Worm (Caenorhabditis elegans) whole organism, L2 larva: ENCODE results near the gene F07H5.7.

Experiments used
- C34F6.9 ChIP-seq: fragments of 150-350 bp; optimal IDR thresholded peaks from 2 replicates; lab custom pipeline; 2014; ENCODE audit warnings: missing biosample characterization, missing genetic modification characterization
- F13H6.1 ChIP-seq: sonication (generic microtip); optimal IDR thresholded peaks from 2 replicates; lab custom pipeline; 2016; ENCODE audit warnings: missing genetic modification characterization, missing compliant biosample characterization
- R02D3.7 ChIP-seq: fragments of 150-350 bp; optimal IDR thresholded peaks from 2 replicates; lab custom pipeline; 2014; ENCODE audit warnings: missing biosample characterization, missing genetic modification characterization
- Y55F3AM.14 ChIP-seq: fragments of 200-800 bp; sonication (Bioruptor generic); optimal IDR thresholded peaks from 2 replicates; lab custom pipeline; 2018; ENCODE audit warnings: mild to moderate bottlenecking, missing genetic modification characterization, missing compliant biosample characterization
- ZK546.5 ChIP-seq: sonication (generic microtip); optimal IDR thresholded peaks from 2 replicates; lab custom pipeline; 2017; ENCODE audit warnings: missing biosample characterization, missing genetic modification characterization
- alr-1 ChIP-seq: fragments of 150-350 bp; optimal IDR thresholded peaks from 2 replicates; lab custom pipeline; 2014; ENCODE audit warnings: missing biosample characterization, missing genetic modification characterization
- aly-2 ChIP-seq: fragments of 150-350 bp; optimal IDR thresholded peaks from 2 replicates; lab custom pipeline; 2014; ENCODE audit warnings: missing biosample characterization, missing genetic modification characterization
- ama-1 ChIP-seq: fragments of 150-350 bp; optimal IDR thresholded peaks from 2 replicates; lab custom pipeline; 2018; ENCODE audit warnings: inconsistent platforms
- blmp-1 ChIP-seq: sonication (generic microtip); optimal IDR thresholded peaks from 2 replicates; lab custom pipeline; 2017; ENCODE audit warnings: missing genetic modification characterization, mild to moderate bottlenecking, missing compliant biosample characterization, antibody characterized with exemption, moderate library complexity; ENCODE audit not compliant: insufficient read depth
- ceh-16 ChIP-seq: fragments of 150-350 bp; optimal IDR thresholded peaks from 2 replicates; lab custom pipeline; 2014; ENCODE audit warnings: missing biosample characterization, missing genetic modification characterization
- ceh-82 ChIP-seq: fragments of 150-350 bp; optimal IDR thresholded peaks from 2 replicates; lab custom pipeline; 2014; ENCODE audit warnings: missing biosample characterization, missing genetic modification characterization
- crh-2 ChIP-seq: sonication (generic microtip); optimal IDR thresholded peaks from 2 replicates; lab custom pipeline; 2017; ENCODE audit warnings: missing biosample characterization, missing genetic modification characterization
- dmd-4 ChIP-seq: sonication (generic microtip); optimal IDR thresholded peaks from 2 replicates; lab custom pipeline; 2017; ENCODE audit warnings: missing biosample characterization, missing genetic modification characterization
- egl-27 ChIP-seq: sonication (generic microtip); optimal IDR thresholded peaks from 3 replicates; lab custom pipeline; 2017; ENCODE audit warnings: missing biosample characterization, missing genetic modification reagents, missing genetic modification characterization
- elt-1 ChIP-seq: fragments of 150-350 bp; optimal IDR thresholded peaks from 2 replicates; lab custom pipeline; 2014; ENCODE audit warnings: missing biosample characterization, missing genetic modification characterization
- elt-3 ChIP-seq: sonication (generic microtip); optimal IDR thresholded peaks from 2 replicates; lab custom pipeline; 2017; ENCODE audit warnings: missing biosample characterization, missing genetic modification characterization
- fos-1 ChIP-seq: fragments of 150-350 bp; optimal IDR thresholded peaks from 2 replicates; lab custom pipeline; 2014; ENCODE audit warnings: missing biosample characterization, missing genetic modification characterization
- gmeb-1 ChIP-seq: fragments of 150-350 bp; optimal IDR thresholded peaks from 2 replicates; lab custom pipeline; 2014; ENCODE audit warnings: missing biosample characterization, missing genetic modification characterization
- lin-11 ChIP-seq: fragments of 150-350 bp; sonication (generic microtip); optimal IDR thresholded peaks from 2 replicates; lab custom pipeline; 2014; ENCODE audit warnings: missing biosample characterization, missing genetic modification characterization, inconsistent platforms, mixed read lengths
- lin-13 ChIP-seq: fragments of 150-350 bp; optimal IDR thresholded peaks from 2 replicates; lab custom pipeline; 2014; ENCODE audit warnings: missing biosample characterization, missing genetic modification reagents, missing genetic modification characterization
- lin-39 ChIP-seq: fragments of 150-350 bp; optimal IDR thresholded peaks from 2 replicates; lab custom pipeline; 2014; ENCODE audit warnings: missing biosample characterization, missing genetic modification reagents, missing genetic modification characterization
- lsy-2 ChIP-seq, 2 experiments: fragments of 150-350 bp in 1 of 2; sonication (generic microtip) in 1 of 2; optimal IDR thresholded peaks; 2 replicates each; lab custom pipeline; 2014 to 2017; ENCODE audit warnings: missing biosample characterization in 2 of 2, missing genetic modification characterization in 2 of 2
- mbf-1 ChIP-seq: sonication (generic microtip); optimal IDR thresholded peaks from 2 replicates; lab custom pipeline; 2017; ENCODE audit warnings: missing biosample characterization, missing genetic modification characterization
- mdl-1 ChIP-seq, 2 experiments: fragments of 150-350 bp in 1 of 2; sonication (generic microtip) in 1 of 2; optimal IDR thresholded peaks; 2 replicates each; lab custom pipeline; 2017; ENCODE audit warnings: missing biosample characterization in 2 of 2, missing genetic modification characterization in 2 of 2
- nhr-10 ChIP-seq: sonication (generic microtip); optimal IDR thresholded peaks from 2 replicates; lab custom pipeline; 2017; ENCODE audit warnings: missing biosample characterization, missing genetic modification characterization
- nhr-11 ChIP-seq: fragments of 150-350 bp; optimal IDR thresholded peaks from 2 replicates; lab custom pipeline; 2014; ENCODE audit warnings: missing biosample characterization, missing genetic modification characterization
- nhr-12 ChIP-seq: fragments of 150-350 bp; optimal IDR thresholded peaks from 2 replicates; lab custom pipeline; 2014; ENCODE audit warnings: missing biosample characterization, missing genetic modification characterization
- nhr-129 ChIP-seq: fragments of 150-350 bp; optimal IDR thresholded peaks from 2 replicates; lab custom pipeline; 2014; ENCODE audit warnings: missing biosample characterization, missing genetic modification characterization
- nhr-21 ChIP-seq: fragments of 150-350 bp; optimal IDR thresholded peaks from 2 replicates; lab custom pipeline; 2014; ENCODE audit warnings: missing biosample characterization, missing genetic modification characterization
- nhr-23 ChIP-seq: fragments of 150-350 bp; optimal IDR thresholded peaks from 2 replicates; lab custom pipeline; 2014; ENCODE audit warnings: missing biosample characterization, missing genetic modification reagents, missing genetic modification characterization
- nhr-237 ChIP-seq: fragments of 150-350 bp; optimal IDR thresholded peaks from 2 replicates; lab custom pipeline; 2014; ENCODE audit warnings: missing biosample characterization, missing genetic modification characterization
- nhr-25 ChIP-seq: fragments of 150-350 bp; sonication (generic microtip); optimal IDR thresholded peaks from 3 replicates; lab custom pipeline; 2014; ENCODE audit warnings: missing biosample characterization, missing genetic modification characterization
- nhr-6 ChIP-seq: fragments of 150-350 bp; optimal IDR thresholded peaks from 2 replicates; lab custom pipeline; 2014; ENCODE audit warnings: missing biosample characterization, missing genetic modification characterization
- nhr-77 ChIP-seq: fragments of 150-350 bp; optimal IDR thresholded peaks from 2 replicates; lab custom pipeline; 2014; ENCODE audit warnings: missing biosample characterization, missing genetic modification characterization
- peb-1 ChIP-seq: fragments of 150-350 bp; optimal IDR thresholded peaks from 2 replicates; lab custom pipeline; 2014; ENCODE audit warnings: missing biosample characterization, missing genetic modification characterization
- skn-1 ChIP-seq: sonication (generic microtip); optimal IDR thresholded peaks from 2 replicates; lab custom pipeline; 2017; ENCODE audit warnings: missing biosample characterization, missing genetic modification characterization
- sma-3 ChIP-seq: sonication (generic microtip); optimal IDR thresholded peaks from 2 replicates; lab custom pipeline; 2016; ENCODE audit warnings: missing genetic modification reagents, missing genetic modification characterization, missing compliant biosample characterization
- sma-9 ChIP-seq, 2 experiments: fragments of 150-350 bp in 1 of 2; sonication (generic microtip) in 1 of 2; optimal IDR thresholded peaks; 2 replicates each; lab custom pipeline; 2014 to 2016; ENCODE audit warnings: missing genetic modification characterization in 2 of 2, mild to moderate bottlenecking in 1 of 2, missing biosample characterization in 1 of 2, missing compliant biosample characterization in 1 of 2, missing genetic modification reagents in 1 of 2, moderate library complexity in 1 of 2
- snpc-4 ChIP-seq: fragments of 150-350 bp; optimal IDR thresholded peaks from 2 replicates; lab custom pipeline; 2014; ENCODE audit warnings: missing biosample characterization, missing genetic modification characterization
- unc-39 ChIP-seq: fragments of 150-350 bp; optimal IDR thresholded peaks from 2 replicates; lab custom pipeline; 2014; ENCODE audit warnings: missing biosample characterization, missing genetic modification characterization
- unc-55 ChIP-seq: fragments of 150-350 bp; sonication (generic microtip); optimal IDR thresholded peaks from 3 replicates; lab custom pipeline; 2014; ENCODE audit warnings: missing biosample characterization, missing genetic modification reagents, missing genetic modification characterization
- unc-62 ChIP-seq: fragments of 150-350 bp; optimal IDR thresholded peaks from 2 replicates; lab custom pipeline; 2014; ENCODE audit warnings: missing biosample characterization, missing genetic modification reagents, missing genetic modification characterization
- zag-1 ChIP-seq: fragments of 150-350 bp; optimal IDR thresholded peaks from 2 replicates; lab custom pipeline; 2014; ENCODE audit warnings: missing biosample characterization, missing genetic modification characterization
- ztf-1 ChIP-seq: fragments of 200-800 bp; sonication (Bioruptor generic); conservative IDR thresholded peaks from 2 replicates; pipeline ENCODE4 v1.3.6; 2022; ENCODE audit warnings: missing genetic modification characterization, missing compliant biosample characterization
- ztf-11 ChIP-seq: sonication (generic microtip); optimal IDR thresholded peaks from 2 replicates; lab custom pipeline; 2017; ENCODE audit warnings: missing biosample characterization, missing genetic modification characterization
- ztf-4 ChIP-seq: fragments of 150-350 bp; optimal IDR thresholded peaks from 2 replicates; lab custom pipeline; 2014; ENCODE audit warnings: missing biosample characterization, missing genetic modification characterization

F07H5.7 gene

DNA sequence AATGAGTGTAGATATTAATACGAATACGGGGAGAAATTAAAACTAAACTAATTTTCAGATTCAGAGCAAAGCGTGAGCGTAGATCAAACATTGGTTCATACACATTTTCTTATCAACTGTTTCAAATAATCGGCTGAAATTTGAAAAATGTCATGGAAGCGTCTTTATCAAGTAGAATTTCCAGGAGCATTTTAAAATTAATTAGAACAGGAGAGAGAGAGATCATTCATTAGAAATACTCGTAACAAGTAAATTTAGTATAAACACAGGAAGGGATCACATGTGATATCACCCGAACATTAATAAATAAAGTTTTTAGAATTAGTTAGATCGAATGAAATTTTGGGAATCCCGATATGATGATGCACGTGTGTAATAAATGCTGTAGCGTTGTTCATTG, 12.9 kb upstream of the F07H5.7 start, which contains the start of gene pho-13:
pho-13 (minus strand) TSS at position 101 of the 400 bp plus-strand sequence.
- TF ChIP-seq unc-39 (tag; lab: Kevin White, UChicago) (no peak), fos-1 (peak; percentile 23), peb-1 (tag; lab: Kevin White, UChicago) (no peak), F13H6.1 (no peak), dmd-4 (no peak), lin-11 (tag; lab: Kevin White, UChicago) (no peak)

DNA sequence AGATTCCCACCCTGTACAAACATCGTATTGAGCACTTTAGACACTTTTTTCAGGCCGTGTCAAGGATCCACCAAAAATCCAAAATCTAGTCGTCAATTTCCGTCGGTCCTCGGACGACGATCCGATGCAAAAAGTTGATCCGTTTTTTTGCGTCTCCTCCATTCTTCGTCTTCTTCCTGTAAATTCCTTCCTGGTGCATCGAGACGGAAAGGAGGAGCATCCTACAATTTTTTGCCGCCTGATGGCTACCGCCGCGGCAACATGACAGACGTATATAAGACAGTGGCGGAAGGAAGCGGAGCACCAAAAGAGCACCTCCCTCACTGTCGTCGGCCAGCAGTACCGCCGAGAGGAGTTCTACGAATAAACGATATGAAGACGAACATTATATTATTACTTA, 6.9 kb upstream of the F07H5.7 start, which contains the start of gene appg-2:
appg-2 (plus strand) TSS at position 301 of the 400 bp plus-strand sequence.
- TF ChIP-seq ztf-1 (GFP tag; lab: Robert Waterston, UW) (no peak), fos-1 (no peak), F13H6.1 (no peak), nhr-23 (tag; lab: Kevin White, UChicago) (no peak), ceh-16 (no peak), ceh-82 (no peak), nhr-237 (tag; lab: Kevin White, UChicago) (no peak), zag-1 (no peak), dmd-4 (no peak), unc-55 (GFP tag; lab: Kevin White, UChicago) (no peak), nhr-10 (tag; lab: Kevin White, UChicago) (no peak)

DNA sequence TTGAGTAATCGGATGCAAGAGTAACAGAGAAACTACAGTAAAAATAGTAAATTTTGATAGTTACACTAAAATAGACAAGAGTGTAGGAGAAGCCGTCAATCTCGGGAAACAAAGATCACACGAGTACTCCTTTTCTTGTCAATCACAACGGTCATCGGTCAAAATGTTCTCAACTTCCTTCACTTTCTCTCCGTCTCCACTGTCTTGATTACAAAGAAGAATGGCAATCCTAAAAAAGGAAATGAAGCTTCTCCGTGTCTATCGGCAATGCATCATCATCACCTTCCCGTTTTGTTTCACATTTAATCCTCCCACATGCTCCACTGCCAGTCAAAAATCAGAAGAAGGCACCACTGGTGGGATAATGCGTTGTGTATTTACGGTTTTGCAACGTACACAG, 5.8 kb upstream of the F07H5.7 start:
- TF ChIP-seq unc-62 (peak; percentile 56), fos-1 (no peak), unc-55 (GFP tag; lab: Kevin White, UChicago) (peak; percentile 50)

DNA sequence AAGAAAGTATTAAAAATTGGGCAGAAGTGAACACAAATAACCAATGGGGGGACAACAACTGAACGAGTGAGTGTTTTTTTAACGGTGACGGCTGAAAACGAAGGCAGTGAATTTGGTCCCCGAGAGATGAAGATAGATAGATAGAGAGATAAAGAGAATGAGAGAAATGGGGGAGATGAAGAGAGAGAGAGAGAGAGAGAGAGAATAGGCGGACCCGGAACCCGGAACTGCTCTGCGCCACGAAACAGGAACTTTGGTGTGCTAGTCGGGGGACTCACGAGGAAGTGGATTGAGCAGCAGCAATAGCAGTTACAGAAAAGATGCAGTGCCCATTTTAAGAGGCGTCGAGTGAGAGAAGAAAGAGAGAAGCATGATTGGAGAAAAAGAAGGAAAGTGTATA, 2.4 kb upstream of the F07H5.7 start:
- TF ChIP-seq elt-3 (tag; lab: Kevin White, UChicago), result no peak
- TF ChIP-seq F13H6.1, result peak; percentile 88
- no peak for TF ChIP-seq nhr-6 (tag; lab: Kevin White, UChicago)
- TF ChIP-seq nhr-10 (tag; lab: Kevin White, UChicago), result no peak
- peak; percentile 22 to 82 for TF ChIP-seq mdl-1 (tag; optimal IDR thresholded peaks at IDR 0.05; lab: Kevin White, UChicago)
- TF ChIP-seq lin-13 (GFP tag; lab: Kevin White, UChicago), result no peak
- TF ChIP-seq lin-39 (tag; lab: Kevin White, UChicago), result no peak
- peak; percentile 79 for TF ChIP-seq crh-2 (tag; lab: Kevin White, UChicago)
- no peak for TF ChIP-seq ztf-11
- no peak for TF ChIP-seq ZK546.5 (tag; lab: Kevin White, UChicago)
- TF ChIP-seq nhr-23 (tag; lab: Kevin White, UChicago), result no peak
- no peak for TF ChIP-seq nhr-77 (tag; lab: Kevin White, UChicago)
- TF ChIP-seq fos-1, result peak; percentile 19
- peak; percentile 89 for TF ChIP-seq egl-27 (tag; lab: Kevin White, UChicago)
- TF ChIP-seq nhr-129, result peak; percentile 55
- TF ChIP-seq peb-1 (tag; lab: Kevin White, UChicago), result no peak
- TF ChIP-seq snpc-4 (tag; lab: Kevin White, UChicago), result peak; percentile 6
- TF ChIP-seq elt-1, result no peak
- no peak for TF ChIP-seq alr-1 (tag; lab: Kevin White, UChicago)
- TF ChIP-seq skn-1 (tag; lab: Kevin White, UChicago), result no peak
- TF ChIP-seq gmeb-1 (tag; lab: Kevin White, UChicago), result no peak
- no peak for TF ChIP-seq ama-1
- peak; percentile 38 for TF ChIP-seq Y55F3AM.14
- TF ChIP-seq dmd-4, result no peak
- TF ChIP-seq sma-9 (GFP tag; optimal IDR thresholded peaks at IDR 0.05; lab: Kevin White, UChicago), result peak; percentile 95
- no peak for TF ChIP-seq sma-9 (tag; optimal IDR thresholded peaks at IDR 0.05; lab: Kevin White, UChicago)
- no peak for TF ChIP-seq unc-39 (tag; lab: Kevin White, UChicago)
- TF ChIP-seq aly-2 (tag; lab: Kevin White, UChicago), result no peak
- TF ChIP-seq nhr-25, result no peak
- TF ChIP-seq lsy-2 (tag; optimal IDR thresholded peaks at IDR 0.05; lab: Kevin White, UChicago), result peak; percentile 3 to 74
- TF ChIP-seq ztf-1 (GFP tag; lab: Robert Waterston, UW), result no peak
- TF ChIP-seq nhr-11 (tag; lab: Kevin White, UChicago), result no peak
- no peak for TF ChIP-seq mbf-1
- peak; percentile 79 for TF ChIP-seq zag-1
- TF ChIP-seq nhr-21, result no peak
- no peak for TF ChIP-seq R02D3.7 (tag; lab: Kevin White, UChicago)
- peak; percentile 88 for TF ChIP-seq C34F6.9 (tag; lab: Kevin White, UChicago)
- no peak for TF ChIP-seq blmp-1 (tag; lab: Kevin White, UChicago)
- peak; percentile 59 for TF ChIP-seq unc-55 (GFP tag; lab: Kevin White, UChicago)
- TF ChIP-seq ceh-82, result peak; percentile 52
- no peak for TF ChIP-seq ceh-16
- peak; percentile 44 for TF ChIP-seq lin-11 (tag; lab: Kevin White, UChicago)
- TF ChIP-seq nhr-237 (tag; lab: Kevin White, UChicago), result no peak
- peak; percentile 8 for TF ChIP-seq unc-62
- TF ChIP-seq sma-3, result no peak
- peak; percentile 63 for TF ChIP-seq ztf-4 (tag; lab: Kevin White, UChicago)
- TF ChIP-seq nhr-12 (tag; lab: Kevin White, UChicago), result no peak
